Fruit fly (Drosophila melanogaster): ENCODE results near the gene CG17782.

CG17782 gene

DNA sequence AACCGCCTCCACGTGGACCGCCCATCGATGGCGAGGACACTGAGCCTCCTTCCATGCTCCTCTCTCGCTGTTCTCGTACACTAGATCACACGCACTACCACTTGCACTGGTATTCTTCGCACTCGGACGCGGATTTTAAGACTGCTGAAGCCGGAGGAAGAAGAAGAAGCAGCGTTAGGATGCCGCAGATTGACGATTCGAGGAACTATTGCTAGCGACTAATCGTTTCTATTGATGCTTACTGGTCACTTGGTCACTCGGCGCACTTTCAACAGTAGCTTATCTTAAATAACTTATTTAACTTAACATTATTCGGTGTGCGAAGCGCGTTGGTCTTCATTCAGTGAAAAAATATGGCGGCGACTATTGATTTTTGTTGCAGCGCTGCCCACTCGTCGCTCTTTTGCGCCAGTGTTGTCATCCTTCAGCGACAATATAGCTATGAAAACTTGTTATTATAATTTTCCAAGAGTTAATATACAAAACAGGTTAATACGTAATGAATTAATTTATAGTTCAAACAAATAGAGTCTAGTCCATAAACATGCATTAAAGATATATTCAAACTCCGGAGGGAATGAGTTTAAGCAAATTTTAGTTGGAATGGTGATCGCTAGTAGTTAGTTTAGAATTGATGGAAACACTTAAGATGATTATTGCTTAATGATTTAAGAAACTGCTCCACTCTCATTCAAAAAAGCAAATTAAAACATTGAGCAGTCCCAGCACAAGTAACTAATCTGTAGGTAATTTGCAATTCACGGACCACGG is 24.0 kb downstream of the CG17782 start, which contains the start of the genes CG5746 and CG6454 (continued):
- TF ChIP-seq so (GFP tag; IDR thresholded peaks at IDR 0.05) (no peak), run (tag; optimal IDR thresholded peaks at IDR 0.05) (no peak), ase (GFP tag; IDR thresholded peaks at IDR 0.05) (no peak), Kr (GFP tag; optimal IDR thresholded peaks at IDR 0.05) (no peak), CG17361 (GFP tag; IDR thresholded peaks at IDR 0.05) (no peak), Spps (tag; optimal IDR thresholded peaks at IDR 0.05) (no peak), sisA (GFP tag; IDR thresholded peaks at IDR 0.05) (peak; percentile 26; the same call in 1 of the 2 replicates), Drgx (GFP tag; IDR thresholded peaks at IDR 0.05) (no peak), CG14014 (GFP tag; IDR thresholded peaks at IDR 0.05) (0 out of 2 replicates have a peak, but pooled peaks have one; percentile 25), crp (GFP tag; optimal IDR thresholded peaks at IDR 0.05) (no peak), CG31365 (tag; optimal IDR thresholded peaks at IDR 0.05) (no peak), CG9437 (GFP tag; optimal IDR thresholded peaks at IDR 0.05) (peak; percentile 70), HmgZ (tag; optimal IDR thresholded peaks at IDR 0.05) (peak; percentile 58), CG4282 (GFP tag; optimal IDR thresholded peaks at IDR 0.05) (no peak), trh (GFP tag; optimal IDR thresholded peaks at IDR 0.05) (no peak), emc (GFP tag; optimal IDR thresholded peaks at IDR 0.05) (no peak), gfzf (GFP tag; optimal IDR thresholded peaks at IDR 0.05) (peak; percentile 76), Mes4 (GFP tag; optimal IDR thresholded peaks at IDR 0.05) (no peak), h (optimal IDR thresholded peaks at IDR 0.05) (no peak), sc (optimal IDR thresholded peaks at IDR 0.05) (no peak), sc (GFP tag; optimal IDR thresholded peaks at IDR 0.05) (no peak), cato (GFP tag; optimal IDR thresholded peaks at IDR 0.05; ENCODE audit: borderline replicate concordance) (peak; percentile 19), Neu2 (GFP tag; optimal IDR thresholded peaks at IDR 0.05; ENCODE audit: borderline replicate concordance) (peak; percentile 18), slbo (GFP tag; IDR thresholded peaks at IDR 0.05) (peak; percentile 70), CG12299 (tag; optimal IDR thresholded peaks at IDR 0.05) (no peak), CG17328 (GFP tag; IDR thresholded peaks at IDR 0.05) (peak; percentile 54), Awh (GFP tag; IDR thresholded peaks at IDR 0.05) (no peak), bigmax (GFP tag; optimal IDR thresholded peaks at IDR 0.05) (no peak), CG33557 (GFP tag; optimal IDR thresholded peaks at IDR 0.05) (peak; percentile 44), Atf-2 (GFP tag; optimal IDR thresholded peaks at IDR 0.05) (peak; percentile 51), CG11560 (tag; IDR thresholded peaks at IDR 0.05) (no peak), mam (GFP tag; optimal IDR thresholded peaks at IDR 0.05) (peak; percentile 68), Doc2 (GFP tag; IDR thresholded peaks at IDR 0.05) (no peak), CG17568 (GFP tag; optimal IDR thresholded peaks at IDR 0.05) (no peak), CG17612 (GFP tag; IDR thresholded peaks at IDR 0.05) (no peak), ken (GFP tag; IDR thresholded peaks at IDR 0.05) (no peak), CG1529 (GFP tag; optimal IDR thresholded peaks at IDR 0.05) (no peak), CG4820 (GFP tag; optimal IDR thresholded peaks at IDR 0.05) (peak; percentile 55), dati (GFP tag; IDR thresholded peaks at IDR 0.05) (no peak), jumu (GFP tag; optimal IDR thresholded peaks at IDR 0.05) (peak; percentile 61), fu2 (GFP tag; optimal IDR thresholded peaks at IDR 0.05) (peak; percentile 58), CG8359 (GFP tag; optimal IDR thresholded peaks at IDR 0.05; ENCODE audit: borderline replicate concordance) (no peak), caup (GFP tag; optimal IDR thresholded peaks at IDR 0.05; ENCODE audit: severe bottlenecking) (no peak), ac (GFP tag; optimal IDR thresholded peaks at IDR 0.05) (no peak), Lim3 (GFP tag; IDR thresholded peaks at IDR 0.05) (no peak), Elba2 (GFP tag; optimal IDR thresholded peaks at IDR 0.05) (peak; percentile 10), tx (GFP tag; optimal IDR thresholded peaks at IDR 0.05) (peak; percentile 43), HLHmδ (GFP tag; optimal IDR thresholded peaks at IDR 0.05) (no peak), CG10431 (GFP tag; optimal IDR thresholded peaks at IDR 0.05) (no peak), tap (tag; optimal IDR thresholded peaks at IDR 0.05) (no peak), CG10979 (tag; optimal IDR thresholded peaks at IDR 0.05) (peak; percentile 27)

Measured in whole organism, embryonic.